Worm (Caenorhabditis elegans) whole organism, young adult: ENCODE data around the gene dmsr-14.

Experiments
- B0261.1 ChIP-seq: sonication (generic microtip); optimal IDR thresholded peaks from 2 replicates; lab custom pipeline; 2016; ENCODE audit warnings: mild to moderate bottlenecking, missing genetic modification characterization, moderate library complexity, missing compliant biosample characterization
- C17E4.6 ChIP-seq: fragments of 200-800 bp; sonication (Bioruptor generic); IDR thresholded peaks from 2 replicates; pipeline ENCODE4 v1.3.6; 2022; ENCODE audit warnings: missing genetic modification reagents, missing genetic modification characterization, missing compliant biosample characterization
- F10E7.11 ChIP-seq: sonication (generic microtip); optimal IDR thresholded peaks from 2 replicates; lab custom pipeline; 2017; ENCODE audit warnings: mild to moderate bottlenecking, missing genetic modification characterization, moderate library complexity, missing compliant biosample characterization
- F33H1.4 ChIP-seq: fragments of 200-800 bp; sonication (Bioruptor generic); IDR thresholded peaks from 2 replicates; pipeline ENCODE4 v1.3.6; 2022; ENCODE audit warnings: missing genetic modification reagents, missing genetic modification characterization, missing compliant biosample characterization
- F39B2.1 ChIP-seq: fragments of 200-800 bp; sonication (Bioruptor generic); IDR thresholded peaks from 2 replicates; pipeline ENCODE4 v1.3.6; 2022; ENCODE audit warnings: missing genetic modification reagents, missing genetic modification characterization, missing compliant biosample characterization
- F52B5.7 ChIP-seq: sonication (generic microtip); optimal IDR thresholded peaks from 2 replicates; lab custom pipeline; 2016; ENCODE audit warnings: mild to moderate bottlenecking, missing genetic modification characterization, missing compliant biosample characterization
- Y53G8AR.9 ChIP-seq: fragments of 200-800 bp; sonication (Bioruptor generic); conservative IDR thresholded peaks from 2 replicates; pipeline ENCODE4 v1.3.6; 2022; ENCODE audit warnings: missing genetic modification reagents, missing genetic modification characterization, missing compliant biosample characterization
- akir-1 ChIP-seq: fragments of 200-800 bp; sonication (Bioruptor generic); optimal IDR thresholded peaks from 2 replicates; lab custom pipeline; 2018; ENCODE audit warnings: mild to moderate bottlenecking, missing genetic modification characterization, moderate library complexity, missing compliant biosample characterization
- aptf-2 ChIP-seq: fragments of 200-800 bp; sonication (Bioruptor generic); conservative IDR thresholded peaks from 2 replicates; pipeline ENCODE4 v1.3.6; 2022; ENCODE audit warnings: missing genetic modification reagents, missing genetic modification characterization, missing compliant biosample characterization
- atf-7 ChIP-seq: sonication (generic microtip); optimal IDR thresholded peaks from 2 replicates; lab custom pipeline; 2017; ENCODE audit warnings: mild to moderate bottlenecking, missing genetic modification characterization, missing compliant biosample characterization
- attf-3 ChIP-seq: fragments of 200-800 bp; sonication (Bioruptor generic); conservative IDR thresholded peaks from 2 replicates; pipeline ENCODE4 v1.3.6; 2022; ENCODE audit warnings: missing genetic modification reagents, missing genetic modification characterization, missing compliant biosample characterization
- ceh-100 ChIP-seq: fragments of 200-800 bp; sonication (Bioruptor generic); IDR thresholded peaks from 2 replicates; pipeline ENCODE4 v1.3.6; 2022; ENCODE audit warnings: missing genetic modification reagents, missing genetic modification characterization, missing compliant biosample characterization
- ceh-27 ChIP-seq: fragments of 200-800 bp; sonication (Bioruptor generic); optimal IDR thresholded peaks from 2 replicates; lab custom pipeline; 2018; ENCODE audit warnings: mild to moderate bottlenecking, missing genetic modification characterization, moderate library complexity, missing compliant biosample characterization
- dpl-1 ChIP-seq: fragments of 150-350 bp; optimal IDR thresholded peaks from 2 replicates; lab custom pipeline; 2014; ENCODE audit warnings: missing biosample characterization, missing genetic modification reagents, missing genetic modification characterization
- efl-1 ChIP-seq: fragments of 150-350 bp; optimal IDR thresholded peaks from 2 replicates; lab custom pipeline; 2014; ENCODE audit warnings: missing biosample characterization, missing genetic modification reagents, missing genetic modification characterization
- egl-44 ChIP-seq: fragments of 200-800 bp; sonication (Bioruptor generic); IDR thresholded peaks from 2 replicates; pipeline ENCODE4 v1.3.6; 2022; ENCODE audit warnings: missing genetic modification reagents, missing genetic modification characterization, missing compliant biosample characterization
- egrh-3 ChIP-seq: fragments of 200-800 bp; sonication (Bioruptor generic); IDR thresholded peaks from 2 replicates; pipeline ENCODE4 v1.3.6; 2022; ENCODE audit warnings: missing genetic modification reagents, missing genetic modification characterization, missing compliant biosample characterization
- ets-4 ChIP-seq: fragments of 200-800 bp; sonication (Bioruptor generic); optimal IDR thresholded peaks from 2 replicates; lab custom pipeline; 2018; ENCODE audit warnings: mild to moderate bottlenecking, missing genetic modification characterization, missing compliant biosample characterization
- fkh-3 ChIP-seq: sonication (generic microtip); optimal IDR thresholded peaks from 2 replicates; lab custom pipeline; 2016; ENCODE audit warnings: mild to moderate bottlenecking, missing genetic modification characterization, missing compliant biosample characterization
- him-1 ChIP-seq: sonication (generic microtip); optimal IDR thresholded peaks from 2 replicates; lab custom pipeline; 2016; ENCODE audit warnings: missing genotype, missing genetic modification reagents, missing genetic modification characterization, missing compliant biosample characterization
- hlh-12 ChIP-seq: sonication (generic microtip); optimal IDR thresholded peaks from 2 replicates; lab custom pipeline; 2016; ENCODE audit warnings: missing genetic modification characterization, missing compliant biosample characterization
- lin-26 ChIP-seq: fragments of 200-800 bp; sonication (Bioruptor generic); IDR thresholded peaks from 2 replicates; pipeline ENCODE4 v1.3.6; 2022; ENCODE audit warnings: missing genetic modification reagents, missing genetic modification characterization, missing compliant biosample characterization
- lin-35 ChIP-seq, 3 experiments: fragments of 150-350 bp in 2 of 3; sonication (generic microtip) in 1 of 3; optimal IDR thresholded peaks; 2 replicates each; lab custom pipeline; 2014 to 2018; ENCODE audit warnings: missing biosample characterization in 3 of 3, missing genetic modification characterization in 3 of 3, missing genetic modification reagents in 3 of 3
- lir-1 ChIP-seq: fragments of 200-800 bp; sonication (Bioruptor generic); conservative IDR thresholded peaks from 2 replicates; pipeline ENCODE4 v1.3.6; 2022; ENCODE audit warnings: missing genetic modification reagents, missing genetic modification characterization, missing compliant biosample characterization
- lsl-1 ChIP-seq: fragments of 200-800 bp; sonication (Bioruptor generic); optimal IDR thresholded peaks from 2 replicates; lab custom pipeline; 2018; ENCODE audit warnings: mild to moderate bottlenecking, missing genetic modification characterization, moderate library complexity, missing compliant biosample characterization
- madf-10 ChIP-seq: sonication (generic microtip); optimal IDR thresholded peaks from 2 replicates; lab custom pipeline; 2016; ENCODE audit warnings: mild to moderate bottlenecking, missing genetic modification characterization, missing compliant biosample characterization
- nhr-120 ChIP-seq: fragments of 200-800 bp; sonication (Bioruptor generic); IDR thresholded peaks from 2 replicates; pipeline ENCODE4 v1.3.6; 2022; ENCODE audit warnings: missing genetic modification characterization, missing compliant biosample characterization
- rcor-1 ChIP-seq: fragments of 200-800 bp; sonication (Bioruptor generic); IDR thresholded peaks from 2 replicates; pipeline ENCODE4 v1.3.6; 2022; ENCODE audit warnings: missing genetic modification reagents, missing genetic modification characterization, missing compliant biosample characterization
- snpc-1.3 ChIP-seq: sonication (generic microtip); optimal IDR thresholded peaks from 2 replicates; lab custom pipeline; 2017; ENCODE audit warnings: missing genetic modification characterization, mild to moderate bottlenecking, missing compliant biosample characterization, antibody characterized with exemption, moderate library complexity, missing genotype, missing genetic modification reagents; ENCODE audit not compliant: insufficient read depth
- snpc-4 ChIP-seq, 5 experiments: fragments of 150-350 bp in 1 of 5; sonication (generic microtip) in 4 of 5; optimal IDR thresholded peaks; 2 replicates each; lab custom pipeline; 2014 to 2018; ENCODE audit warnings: missing genetic modification characterization in 5 of 5, missing biosample characterization in 3 of 5, antibody characterized with exemption in 2 of 5, mild to moderate bottlenecking in 2 of 5, missing compliant biosample characterization in 2 of 5, missing genotype in 2 of 5, moderate library complexity in 2 of 5, missing genetic modification reagents in 1 of 5
- tlf-1 ChIP-seq: fragments of 200-800 bp; sonication (Bioruptor generic); optimal IDR thresholded peaks from 2 replicates; lab custom pipeline; 2018; ENCODE audit warnings: mild to moderate bottlenecking, missing genetic modification characterization, missing compliant biosample characterization
- xnd-1 ChIP-seq: sonication (generic microtip); optimal IDR thresholded peaks from 2 replicates; lab custom pipeline; 2016; ENCODE audit warnings: missing genotype, missing genetic modification reagents, missing genetic modification characterization, missing compliant biosample characterization
- ztf-22 ChIP-seq: fragments of 200-800 bp; sonication (Bioruptor generic); optimal IDR thresholded peaks from 2 replicates; lab custom pipeline; 2018; ENCODE audit warnings: mild to moderate bottlenecking, missing genetic modification characterization, moderate library complexity, missing compliant biosample characterization
- ztf-3 ChIP-seq: fragments of 200-800 bp; sonication (Bioruptor generic); optimal IDR thresholded peaks from 2 replicates; lab custom pipeline; 2018; ENCODE audit warnings: mild to moderate bottlenecking, missing genetic modification characterization, missing compliant biosample characterization

dmsr-14 gene

ce11 chrV:6817184-6817583, at the start of gene dmsr-14:
dmsr-14 (minus strand) TSS chrV:6817284.
- TF ChIP-seq snpc-4 (GFP tag; optimal IDR thresholded peaks at IDR 0.05; lab: Kevin White, UChicago) (no peak), snpc-4 (tag; optimal IDR thresholded peaks at IDR 0.05; lab: Kevin White, UChicago) (no peak), lir-1 (GFP tag; lab: Robert Waterston, UW) (no peak), ceh-27 (GFP tag; lab: Kevin White, UChicago) (no peak), F52B5.7 (tag; lab: Kevin White, UChicago) (no peak)

- no peak for TF ChIP-seq rcor-1 (GFP tag; lab: Robert Waterston, UW)
- TF ChIP-seq Y53G8AR.9 (GFP tag; lab: Robert Waterston, UW): no peak
- TF ChIP-seq C17E4.6: no peak
- no peak for TF ChIP-seq dpl-1 (GFP tag; lab: Kevin White, UChicago)
- no peak for TF ChIP-seq snpc-1.3 (tag; lab: Kevin White, UChicago)
- no peak for TF ChIP-seq ztf-22 (GFP tag; lab: Kevin White, UChicago)
- TF ChIP-seq F10E7.11 (tag; lab: Kevin White, UChicago): no peak
- no peak for TF ChIP-seq akir-1
- no peak for TF ChIP-seq ets-4 (GFP tag; lab: Kevin White, UChicago)
- TF ChIP-seq, all 124 proteins: peak for 0
Observed at ce11 chrV:6854711-6855110, 37.6 kb upstream of the dmsr-14 start, which contains the start of gene gpa-10. gpa-10 (minus strand) TSS chrV:6854811.

ce11 chrV:6846507-6846906, 29.4 kb upstream of the dmsr-14 start, which contains the start of gene lgc-54:
lgc-54 (minus strand) TSS chrV:6846607.
- no peak for TF ChIP-seq atf-7 (tag; lab: Kevin White, UChicago)
- TF ChIP-seq hlh-12: no peak
- TF ChIP-seq lsl-1 (GFP tag; lab: Kevin White, UChicago): no peak
- TF ChIP-seq tlf-1: no peak
- no peak for TF ChIP-seq aptf-2 (GFP tag; lab: Robert Waterston, UW)
- TF ChIP-seq madf-10 (tag; lab: Kevin White, UChicago): no peak

- TF ChIP-seq egrh-3 (GFP tag; lab: Robert Waterston, UW): no peak
- TF ChIP-seq him-1 (tag; lab: Kevin White, UChicago): no peak
- no peak for TF ChIP-seq lsl-1 (GFP tag; lab: Kevin White, UChicago)
- TF ChIP-seq ztf-3: no peak
Observed at ce11 chrV:6842437-6842836, 25.4 kb upstream of the dmsr-14 start, which contains the start of gene T15B7.1. T15B7.1 (plus strand) TSS chrV:6842737.

- TF ChIP-seq B0261.1 (tag; lab: Kevin White, UChicago): no peak
- TF ChIP-seq xnd-1: no peak
- no peak for TF ChIP-seq F33H1.4
- TF ChIP-seq egl-44 (GFP tag; lab: Robert Waterston, UW): no peak
- no peak for TF ChIP-seq ceh-100
- TF ChIP-seq lsl-1 (GFP tag; lab: Kevin White, UChicago): no peak
- TF ChIP-seq fkh-3: no peak
- no peak for TF ChIP-seq dpl-1 (GFP tag; lab: Kevin White, UChicago)
- TF ChIP-seq, all 124 proteins: peak for 0
Observed at ce11 chrV:6839008-6839407, 21.9 kb upstream of the dmsr-14 start, which contains the start of gene hpo-8. hpo-8 (plus strand) TSS chrV:6839289.

ce11 chrV:6838599-6838998, 21.5 kb upstream of the dmsr-14 start, which contains the start of gene T15B7.15:
T15B7.15 (minus strand) TSS chrV:6838665.
- TF ChIP-seq lin-26 (GFP tag; lab: Robert Waterston, UW) (no peak), efl-1 (no peak), F39B2.1 (GFP tag; lab: Robert Waterston, UW) (no peak), lin-35 (GFP tag; optimal IDR thresholded peaks at IDR 0.05; lab: Kevin White, UChicago) (peak in 1 of 3 experiments; percentile 31), nhr-120 (GFP tag; lab: Robert Waterston, UW) (no peak), attf-3 (GFP tag; lab: Robert Waterston, UW) (peak; percentile 93)
